Worm (Caenorhabditis elegans) whole organism, young adult: ENCODE results near the gene pro-2.

Experiments used
- B0261.1 ChIP-seq: sonication (generic microtip); optimal IDR thresholded peaks from 2 replicates; lab custom pipeline; 2016; ENCODE audit warnings: mild to moderate bottlenecking, missing genetic modification characterization, moderate library complexity, missing compliant biosample characterization
- F10E7.11 ChIP-seq: sonication (generic microtip); optimal IDR thresholded peaks from 2 replicates; lab custom pipeline; 2017; ENCODE audit warnings: mild to moderate bottlenecking, missing genetic modification characterization, moderate library complexity, missing compliant biosample characterization
- F37B4.10 ChIP-seq: fragments of 200-800 bp; sonication (Bioruptor generic); IDR thresholded peaks from 2 replicates; pipeline ENCODE4 v1.3.6; 2022; ENCODE audit warnings: missing genetic modification characterization, missing compliant biosample characterization
- F39B2.1 ChIP-seq: fragments of 200-800 bp; sonication (Bioruptor generic); IDR thresholded peaks from 2 replicates; pipeline ENCODE4 v1.3.6; 2022; ENCODE audit warnings: missing genetic modification reagents, missing genetic modification characterization, missing compliant biosample characterization
- T07F8.4 ChIP-seq: sonication (generic microtip); optimal IDR thresholded peaks from 2 replicates; lab custom pipeline; 2016; ENCODE audit warnings: mild to moderate bottlenecking, missing genetic modification characterization, moderate library complexity, missing compliant biosample characterization
- Y53F4B.3 ChIP-seq: fragments of 200-800 bp; sonication (Bioruptor generic); IDR thresholded peaks from 2 replicates; pipeline ENCODE4 v1.3.6; 2022; ENCODE audit warnings: missing genetic modification reagents, missing genetic modification characterization, missing compliant biosample characterization
- cebp-1 ChIP-seq, 2 experiments: fragments of 200-800 bp in 1 of 2; sonication (Bioruptor generic) in 1 of 2; sonication (generic microtip) in 1 of 2; IDR thresholded peaks in 1 of 2; optimal IDR thresholded peaks in 1 of 2; 2 replicates each; pipeline versions ENCODE4 v1.3.6 to Lab custom; 2017 to 2022; ENCODE audit warnings: missing compliant biosample characterization in 2 of 2, missing genetic modification characterization in 2 of 2, mild to moderate bottlenecking in 1 of 2, missing genetic modification reagents in 1 of 2, moderate library complexity in 1 of 2
- ceh-27 ChIP-seq: fragments of 200-800 bp; sonication (Bioruptor generic); optimal IDR thresholded peaks from 2 replicates; lab custom pipeline; 2018; ENCODE audit warnings: mild to moderate bottlenecking, missing genetic modification characterization, moderate library complexity, missing compliant biosample characterization
- ceh-58 ChIP-seq: fragments of 200-800 bp; sonication (Bioruptor generic); IDR thresholded peaks from 2 replicates; pipeline ENCODE4 v1.3.6; 2022; ENCODE audit warnings: missing genetic modification characterization, missing compliant biosample characterization
- ceh-91 ChIP-seq: fragments of 200-800 bp; sonication (Bioruptor generic); IDR thresholded peaks from 2 replicates; pipeline ENCODE4 v1.3.6; 2022; ENCODE audit warnings: missing genetic modification reagents, missing genetic modification characterization, missing compliant biosample characterization
- die-1 ChIP-seq: sonication (generic microtip); optimal IDR thresholded peaks from 2 replicates; lab custom pipeline; 2016; ENCODE audit warnings: missing genotype, mild to moderate bottlenecking, missing genetic modification characterization, missing compliant biosample characterization
- egl-18 ChIP-seq: fragments of 200-800 bp; sonication (Bioruptor generic); IDR thresholded peaks from 2 replicates; pipeline ENCODE4 v1.3.6; 2022; ENCODE audit warnings: missing genetic modification reagents, missing genetic modification characterization, missing compliant biosample characterization
- egrh-3 ChIP-seq: fragments of 200-800 bp; sonication (Bioruptor generic); IDR thresholded peaks from 2 replicates; pipeline ENCODE4 v1.3.6; 2022; ENCODE audit warnings: missing genetic modification reagents, missing genetic modification characterization, missing compliant biosample characterization
- fkh-3 ChIP-seq: sonication (generic microtip); optimal IDR thresholded peaks from 2 replicates; lab custom pipeline; 2016; ENCODE audit warnings: mild to moderate bottlenecking, missing genetic modification characterization, missing compliant biosample characterization
- lin-26 ChIP-seq: fragments of 200-800 bp; sonication (Bioruptor generic); IDR thresholded peaks from 2 replicates; pipeline ENCODE4 v1.3.6; 2022; ENCODE audit warnings: missing genetic modification reagents, missing genetic modification characterization, missing compliant biosample characterization
- lin-35 ChIP-seq, 3 experiments: fragments of 150-350 bp in 2 of 3; sonication (generic microtip) in 1 of 3; optimal IDR thresholded peaks; 2 replicates each; lab custom pipeline; 2014 to 2018; ENCODE audit warnings: missing biosample characterization in 3 of 3, missing genetic modification characterization in 3 of 3, missing genetic modification reagents in 3 of 3
- madf-3 ChIP-seq: fragments of 200-800 bp; sonication (Bioruptor generic); IDR thresholded peaks from 2 replicates; pipeline ENCODE4 v1.3.6; 2022; ENCODE audit warnings: missing genetic modification reagents, missing genetic modification characterization, missing compliant biosample characterization
- madf-6 ChIP-seq: fragments of 200-800 bp; sonication (Bioruptor generic); IDR thresholded peaks from 2 replicates; pipeline ENCODE4 v1.3.6; 2022; ENCODE audit warnings: missing genetic modification reagents, missing genetic modification characterization, missing compliant biosample characterization
- mcd-1 ChIP-seq: fragments of 200-800 bp; sonication (Bioruptor generic); IDR thresholded peaks from 2 replicates; pipeline ENCODE4 v1.3.6; 2022; ENCODE audit warnings: missing genetic modification reagents, missing genetic modification characterization, missing compliant biosample characterization
- nfya-1 ChIP-seq: sonication (generic microtip); optimal IDR thresholded peaks from 2 replicates; lab custom pipeline; 2017; ENCODE audit warnings: antibody characterized with exemption, missing compliant biosample characterization, missing genetic modification characterization, borderline replicate concordance; ENCODE audit not compliant: insufficient read depth
- nhr-179 ChIP-seq: sonication (generic microtip); optimal IDR thresholded peaks from 2 replicates; lab custom pipeline; 2016; ENCODE audit warnings: mild to moderate bottlenecking, missing genetic modification characterization, missing compliant biosample characterization
- nhr-90 ChIP-seq: sonication (generic microtip); optimal IDR thresholded peaks from 2 replicates; lab custom pipeline; 2016; ENCODE audit warnings: missing genotype, mild to moderate bottlenecking, missing genetic modification characterization, missing compliant biosample characterization
- pbrm-1 ChIP-seq: fragments of 200-800 bp; sonication (Bioruptor generic); IDR thresholded peaks from 2 replicates; pipeline ENCODE4 v1.3.6; 2022; ENCODE audit warnings: missing genetic modification reagents, missing genetic modification characterization, missing compliant biosample characterization
- pha-4 ChIP-seq: fragments of 150-350 bp; sonication (generic microtip); optimal IDR thresholded peaks from 2 replicates; lab custom pipeline; 2014; ENCODE audit warnings: missing biosample characterization, missing genetic modification reagents, missing genetic modification characterization
- repo-1 ChIP-seq: sonication (generic microtip); optimal IDR thresholded peaks from 2 replicates; lab custom pipeline; 2017; ENCODE audit warnings: mild to moderate bottlenecking, missing genetic modification characterization, missing compliant biosample characterization
- sea-2 ChIP-seq: fragments of 200-800 bp; sonication (Bioruptor generic); IDR thresholded peaks from 2 replicates; pipeline ENCODE4 v1.3.6; 2022; ENCODE audit warnings: missing genetic modification characterization, missing compliant biosample characterization
- snpc-3.4 ChIP-seq: sonication (generic microtip); optimal IDR thresholded peaks from 2 replicates; lab custom pipeline; 2017; ENCODE audit warnings: missing genetic modification characterization, mild to moderate bottlenecking, missing compliant biosample characterization, antibody characterized with exemption, moderate library complexity, missing genotype, missing genetic modification reagents
- tbp1 ChIP-seq: fragments of 200-800 bp; sonication (Bioruptor generic); optimal IDR thresholded peaks from 2 replicates; lab custom pipeline; 2018; ENCODE audit warnings: mild to moderate bottlenecking, missing genetic modification characterization, missing compliant biosample characterization
- zfh-2 ChIP-seq: fragments of 200-800 bp; sonication (Bioruptor generic); conservative IDR thresholded peaks from 2 replicates; pipeline ENCODE4 v1.3.6; 2022; ENCODE audit warnings: missing genetic modification reagents, missing genetic modification characterization, missing compliant biosample characterization
- ztf-18 ChIP-seq: sonication (generic microtip); optimal IDR thresholded peaks from 2 replicates; lab custom pipeline; 2016; ENCODE audit warnings: missing genotype, mild to moderate bottlenecking, missing genetic modification characterization, missing compliant biosample characterization
- ztf-28 ChIP-seq: fragments of 200-800 bp; sonication (Bioruptor generic); IDR thresholded peaks from 2 replicates; pipeline ENCODE4 v1.3.6; 2022; ENCODE audit warnings: missing genetic modification reagents, missing genetic modification characterization, missing compliant biosample characterization
- ztf-3 ChIP-seq: fragments of 200-800 bp; sonication (Bioruptor generic); optimal IDR thresholded peaks from 2 replicates; lab custom pipeline; 2018; ENCODE audit warnings: mild to moderate bottlenecking, missing genetic modification characterization, missing compliant biosample characterization

The pro-2 gene

DNA sequence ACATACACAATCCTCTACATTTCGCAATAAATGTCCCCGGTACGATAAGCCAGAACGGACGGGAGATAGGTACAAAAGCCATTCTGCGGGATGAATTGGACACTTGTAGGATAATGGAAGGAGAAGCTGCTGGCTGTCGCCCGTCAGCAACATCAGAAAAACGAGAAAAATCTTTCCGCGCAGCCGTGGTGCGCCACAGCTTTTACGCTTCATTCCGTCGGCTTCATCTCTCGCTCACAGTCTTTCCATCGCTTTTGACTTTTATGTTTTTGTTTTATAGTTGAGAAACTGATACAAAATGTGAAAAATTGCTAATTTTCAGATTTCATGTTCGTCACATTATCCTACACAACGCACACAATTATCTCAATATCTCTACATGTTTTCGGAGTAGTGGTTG lies 1.2 kb upstream of the pro-2 start, which contains the start of gene C07E3.10:
Gene C07E3.10 (plus strand): TSS at position 301 of the 400 bp plus-strand sequence.
- peak; percentile 37; the same call in 1 of the 2 replicates for TF ChIP-seq madf-6
- TF ChIP-seq tbp1 (GFP tag; lab: Kevin White, UChicago) = no peak
- TF ChIP-seq cebp-1 (GFP tag; IDR thresholded peaks at IDR 0.05; lab: Robert Waterston, UW) = no peak
- peak; percentile 53 for TF ChIP-seq cebp-1 (tag; optimal IDR thresholded peaks at IDR 0.05; lab: Kevin White, UChicago)
- no peak for TF ChIP-seq lin-35 (GFP tag; optimal IDR thresholded peaks at IDR 0.05; lab: Kevin White, UChicago)

DNA sequence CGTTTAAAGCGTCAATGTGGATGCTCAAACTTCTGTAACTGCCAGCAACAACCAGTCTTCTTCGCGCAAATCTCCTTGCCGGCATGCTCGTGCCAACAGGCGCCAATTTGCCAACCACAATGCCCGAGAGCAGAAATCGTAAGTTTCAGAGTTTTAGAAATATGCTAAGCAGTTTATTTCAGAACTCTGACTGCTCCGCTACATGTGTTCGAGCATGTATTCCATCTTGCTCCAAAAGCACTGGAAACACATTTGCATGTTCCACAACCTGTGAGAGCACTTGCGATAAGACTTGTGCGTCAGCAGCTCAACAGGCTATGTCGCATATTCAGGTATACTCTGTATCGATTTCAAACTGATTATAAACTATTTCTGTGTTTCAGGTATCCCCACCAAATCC lies 15.2 kb downstream of the pro-2 start:
- TF ChIP-seq ceh-91 (no peak), F37B4.10 (GFP tag; lab: Robert Waterston, UW) (no peak), pbrm-1 (no peak), nhr-179 (tag; lab: Kevin White, UChicago) (no peak)

DNA sequence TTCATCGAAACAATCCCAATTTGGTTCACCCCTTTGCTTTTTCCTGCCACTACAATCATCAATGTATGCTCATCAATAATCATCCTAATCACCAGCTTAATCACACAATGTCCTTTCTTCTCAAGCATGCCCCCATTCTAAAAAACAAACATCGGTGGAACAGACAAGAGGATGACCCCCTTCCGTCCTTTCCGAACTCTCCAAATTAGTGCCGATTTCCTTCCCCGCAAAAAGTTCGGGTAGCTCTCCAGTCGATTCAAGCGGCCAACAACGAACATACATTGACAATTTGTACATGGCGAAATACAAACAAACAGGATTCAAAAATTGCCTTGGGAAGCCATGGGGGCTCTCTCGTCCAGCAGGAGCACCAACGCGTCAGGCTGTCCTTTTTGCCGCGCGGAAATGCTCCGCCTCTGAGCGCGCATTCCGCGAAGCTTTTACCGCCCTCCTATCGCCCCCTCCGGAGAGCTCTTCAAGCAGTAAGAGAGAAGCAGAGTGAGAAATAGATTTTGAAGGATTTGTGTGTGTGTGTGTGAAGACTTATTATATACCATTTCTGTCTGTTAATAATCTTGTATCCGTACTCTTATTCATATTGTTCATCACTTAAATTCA lies 19.2 kb downstream of the pro-2 start, which contains the start of gene appg-1:
Gene appg-1 (plus strand): TSS at position 427 of the 618 bp plus-strand sequence.
- no peak for TF ChIP-seq T07F8.4
- TF ChIP-seq zfh-2 = peak; percentile 87
- no peak for TF ChIP-seq madf-6
- TF ChIP-seq egrh-3 (GFP tag; lab: Robert Waterston, UW) = peak; percentile 76; the same call in 1 of the 2 replicates

ce11 chrII:10321410-10321809 lies 23.5 kb downstream of the pro-2 start, which contains the start of gene idpp-4:
Gene idpp-4, plus strand, starts transcription at chrII:10321460.
- no peak for TF ChIP-seq ceh-27 (GFP tag; lab: Kevin White, UChicago)
- TF ChIP-seq F10E7.11 = no peak
- TF ChIP-seq fkh-3 (tag; lab: Kevin White, UChicago) = no peak
- TF ChIP-seq zfh-2 = no peak
- no peak for TF ChIP-seq egl-18
- TF ChIP-seq lin-26 (GFP tag; lab: Robert Waterston, UW) = no peak
- no peak for TF ChIP-seq ztf-3 (GFP tag; lab: Kevin White, UChicago)
- TF ChIP-seq cebp-1 (GFP tag; IDR thresholded peaks at IDR 0.05; lab: Robert Waterston, UW) = no peak
- TF ChIP-seq cebp-1 (tag; optimal IDR thresholded peaks at IDR 0.05; lab: Kevin White, UChicago) = no peak
- TF ChIP-seq F39B2.1 (GFP tag; lab: Robert Waterston, UW) = no peak
- no peak for TF ChIP-seq madf-3 (GFP tag; lab: Robert Waterston, UW)
- no peak for TF ChIP-seq B0261.1
- TF ChIP-seq T07F8.4 = no peak
- TF ChIP-seq nhr-90 (tag; lab: Kevin White, UChicago) = no peak

DNA sequence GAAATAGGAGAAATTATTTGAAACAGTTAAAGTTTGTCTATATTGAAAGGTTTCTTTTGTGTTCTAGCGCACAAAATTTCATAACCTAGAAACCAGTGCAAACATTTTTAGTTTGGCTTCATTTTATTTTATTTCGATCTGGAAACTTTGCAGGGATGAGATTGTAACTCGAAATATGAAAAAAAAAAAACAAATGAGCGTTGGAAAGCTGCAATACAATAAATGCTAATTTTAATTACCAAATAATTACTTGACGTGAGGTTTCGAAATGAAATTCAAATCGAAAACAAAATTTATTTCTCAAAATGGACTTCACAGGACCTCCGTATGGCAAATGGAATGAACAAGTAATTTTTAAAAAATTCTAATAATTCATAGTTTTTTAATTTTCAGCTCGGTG lies 27.9 kb downstream of the pro-2 start, which contains the start of gene M02G9.4:
Gene M02G9.4 (plus strand): TSS at position 301 of the 400 bp plus-strand sequence.
- TF ChIP-seq repo-1 (tag; lab: Kevin White, UChicago) (no peak), nfya-1 (tag; lab: Kevin White, UChicago) (no peak), lin-26 (GFP tag; lab: Robert Waterston, UW) (no peak), die-1 (tag; lab: Kevin White, UChicago) (no peak), mcd-1 (GFP tag; lab: Robert Waterston, UW) (no peak), Y53F4B.3 (no peak), pha-4 (tag; lab: Kevin White, UChicago) (no peak), ztf-28 (GFP tag; lab: Robert Waterston, UW) (no peak), ceh-58 (GFP tag; lab: Robert Waterston, UW) (no peak), snpc-3.4 (tag; lab: Kevin White, UChicago) (no peak), sea-2 (GFP tag; lab: Robert Waterston, UW) (no peak), ztf-18 (tag; lab: Kevin White, UChicago) (no peak)
